Worm (Caenorhabditis elegans) whole organism, early embryonic: Measurements from ENCODE around the gene C17H12.12.

Experiments
- B0310.2 ChIP-seq: sonication (generic microtip); optimal IDR thresholded peaks from 2 replicates; lab custom pipeline; 2016; ENCODE audit warnings: mild to moderate bottlenecking, missing genetic modification characterization, missing compliant biosample characterization
- ama-1 ChIP-seq: fragments of 150-350 bp; optimal IDR thresholded peaks from 2 replicates; lab custom pipeline; 2014
- flt-1 ChIP-seq: fragments of 200-800 bp; sonication (Bioruptor generic); IDR thresholded peaks from 2 replicates; pipeline ENCODE4 v1.3.6; 2022; ENCODE audit warnings: missing genetic modification characterization, missing compliant biosample characterization
- hmbx-1 ChIP-seq: sonication (generic microtip); optimal IDR thresholded peaks from 2 replicates; lab custom pipeline; 2016; ENCODE audit warnings: mild to moderate bottlenecking, missing genetic modification characterization, missing compliant biosample characterization
- hnd-1 ChIP-seq: sonication (generic microtip); optimal IDR thresholded peaks from 2 replicates; lab custom pipeline; 2016; ENCODE audit warnings: missing genetic modification characterization, missing compliant biosample characterization
- pes-1 ChIP-seq: fragments of 200-800 bp; sonication (Bioruptor generic); IDR thresholded peaks from 2 replicates; pipeline ENCODE4 v1.3.6; 2022; ENCODE audit warnings: missing genetic modification reagents, missing genetic modification characterization, missing compliant biosample characterization
- scrt-1 ChIP-seq: fragments of 200-800 bp; sonication (Bioruptor generic); IDR thresholded peaks from 2 replicates; pipeline ENCODE4 v1.3.6; 2022; ENCODE audit warnings: missing genetic modification characterization, missing compliant biosample characterization
- tbx-11 ChIP-seq: fragments of 200-800 bp; sonication (Bioruptor generic); IDR thresholded peaks from 2 replicates; pipeline ENCODE4 v1.3.6; 2022; ENCODE audit warnings: missing genetic modification characterization, missing compliant biosample characterization

- no peak for TF ChIP-seq ama-1 (lab: Kevin White, UChicago)
- no peak for TF ChIP-seq hnd-1
- TF ChIP-seq tbx-11, result no peak
- no peak for TF ChIP-seq pes-1 (GFP tag; lab: Robert Waterston, UW)
- TF ChIP-seq scrt-1 (GFP tag; lab: Robert Waterston, UW), result no peak
- no peak for TF ChIP-seq B0310.2 (tag; lab: Kevin White, UChicago)
- TF ChIP-seq flt-1 (GFP tag; lab: Robert Waterston, UW), result no peak
- no peak for TF ChIP-seq hmbx-1 (tag; lab: Kevin White, UChicago)
Measured at ce11 chrIV:6839091-6839522, 43.4 kb downstream of the C17H12.12 start.
